Worm (Caenorhabditis elegans): ENCODE measurements around the gene T24F1.4.

DNA sequence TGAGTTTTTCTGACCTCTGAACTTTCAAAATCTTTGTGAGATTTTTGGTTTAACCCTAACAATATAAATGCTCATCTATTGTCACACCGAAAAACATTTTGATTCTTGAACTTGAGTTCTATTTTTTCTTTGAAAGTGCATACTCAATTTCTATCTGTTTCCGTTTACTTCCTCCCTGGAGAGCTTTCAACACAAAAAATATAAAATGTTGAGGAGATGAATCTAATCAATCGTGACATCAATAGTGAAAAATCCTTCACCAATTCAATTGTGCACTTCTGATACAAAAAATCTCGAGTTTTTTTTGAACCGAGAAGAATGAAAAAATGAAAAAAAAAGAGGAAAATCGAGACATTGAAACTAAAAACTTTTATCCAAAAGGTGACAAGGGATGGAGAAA is 47.7 kb upstream of the T24F1.4 start:
- TF ChIP-seq nhr-12 (tag; optimal IDR thresholded peaks at IDR 0.05): no peak
- TF ChIP-seq mep-1 (tag; optimal IDR thresholded peaks at IDR 0.05): no peak
- TF ChIP-seq pha-4 (tag; optimal IDR thresholded peaks at IDR 0.05): no peak
- no peak for TF ChIP-seq unc-62 (GFP tag; optimal IDR thresholded peaks at IDR 0.05)
- no peak for TF ChIP-seq blmp-1 (tag; optimal IDR thresholded peaks at IDR 0.05)
- no peak for TF ChIP-seq lin-13 (tag; optimal IDR thresholded peaks at IDR 0.05)

Data from whole organism, mixed stage, embryonic.